Fruit fly (Drosophila melanogaster): ENCODE measurements around the gene Dys.

DNA sequence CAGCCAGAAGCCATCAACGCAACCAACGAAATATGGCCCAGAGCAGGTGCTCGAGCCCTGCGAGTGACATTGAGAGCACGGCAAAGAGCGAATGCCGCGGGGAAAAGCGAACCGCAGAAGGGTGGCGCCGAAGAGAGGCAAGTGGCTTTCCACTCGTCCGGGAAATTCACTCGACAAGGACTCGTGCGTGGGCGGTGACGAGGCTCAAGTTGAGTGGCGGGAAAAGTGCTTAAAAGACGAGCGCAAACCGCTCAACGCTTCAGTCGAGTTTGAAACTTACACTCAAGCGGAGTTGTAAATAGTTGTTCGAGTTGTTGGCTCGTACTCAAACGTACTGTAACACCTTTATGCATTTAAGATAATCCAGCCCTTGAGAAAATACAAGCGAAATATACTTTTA, 48.5 kb upstream of the Dys start, which contains the start of gene CG31221:
- TF ChIP-seq Pif1A (GFP tag; optimal IDR thresholded peaks at IDR 0.05) (no peak), CG13204 (GFP tag; optimal IDR thresholded peaks at IDR 0.05) (no peak), EcR (GFP tag; optimal IDR thresholded peaks at IDR 0.05) (no peak), CG4496 (GFP tag; IDR thresholded peaks at IDR 0.05) (no peak), CG8159 (tag; optimal IDR thresholded peaks at IDR 0.05) (no peak), gl (tag; optimal IDR thresholded peaks at IDR 0.05) (no peak), CG17806 (tag; optimal IDR thresholded peaks at IDR 0.05) (no peak), CG10348 (GFP tag; IDR thresholded peaks at IDR 0.05) (no peak), Pif1B (GFP tag; optimal IDR thresholded peaks at IDR 0.05) (no peak), CG14655 (GFP tag; optimal IDR thresholded peaks at IDR 0.05) (no peak), CG32121 (GFP tag; IDR thresholded peaks at IDR 0.05) (no peak), rn (GFP tag; IDR thresholded peaks at IDR 0.05) (no peak), CG9948 (tag; optimal IDR thresholded peaks at IDR 0.05) (no peak)

Data from whole organism, pupa.